Fruit fly (Drosophila melanogaster) whole organism, embryonic: Measurements from ENCODE around the gene lama.

ENCODE experiments used
- Antp ChIP-seq: fragments of 200-800 bp; sonication (Bioruptor generic); optimal IDR thresholded peaks from 3 replicates; lab custom pipeline; 2016; ENCODE audit warnings: missing biosample characterization, missing genetic modification characterization
- Blimp-1 ChIP-seq: fragments of 200-800 bp; sonication (Bioruptor generic); optimal IDR thresholded peaks from 3 replicates; lab custom pipeline; 2018; ENCODE audit warnings: missing biosample characterization, missing genetic modification characterization, mild to moderate bottlenecking, moderate library complexity, missing genetic modification reagents
- CG10147 ChIP-seq: fragments of 200-800 bp; sonication (Bioruptor generic); optimal IDR thresholded peaks from 2 replicates; lab custom pipeline; 2019; ENCODE audit warnings: missing biosample characterization, mild to moderate bottlenecking, missing genetic modification characterization, moderate library complexity
- CG10543 ChIP-seq: fragments of 200-800 bp; sonication (Bioruptor generic); optimal IDR thresholded peaks from 3 replicates; lab custom pipeline; 2017; ENCODE audit warnings: missing biosample characterization, mild to moderate bottlenecking, missing genetic modification characterization, moderate library complexity
- CG10979 ChIP-seq: fragments of 200-800 bp; sonication (Bioruptor generic); optimal IDR thresholded peaks from 2 replicates; lab custom pipeline; 2018; ENCODE audit warnings: missing biosample characterization, mild to moderate bottlenecking, missing genetic modification characterization, moderate library complexity
- CG12155 ChIP-seq: fragments of 200-800 bp; sonication (Bioruptor generic); optimal IDR thresholded peaks from 3 replicates; lab custom pipeline; 2016; ENCODE audit warnings: missing biosample characterization, missing genetic modification characterization
- CG12769 ChIP-seq: fragments of 200-800 bp; sonication (Bioruptor generic); optimal IDR thresholded peaks from 2 replicates; lab custom pipeline; 2019; ENCODE audit warnings: missing biosample characterization, mild to moderate bottlenecking, missing genetic modification characterization, moderate library complexity
- CG12942 ChIP-seq: fragments of 200-800 bp; sonication (Bioruptor generic); optimal IDR thresholded peaks from 3 replicates; lab custom pipeline; 2016; ENCODE audit warnings: missing biosample characterization, missing genetic modification characterization
- CG13287 ChIP-seq: fragments of 200-800 bp; sonication (Bioruptor generic); IDR thresholded peaks from 2 replicates; pipeline ENCODE4 v1.3.6; 2022; ENCODE audit warnings: missing biosample characterization, missing genetic modification characterization; ENCODE audit not compliant: partially characterized antibody
- CG13894 ChIP-seq: fragments of 200-800 bp; sonication (Bioruptor generic); optimal IDR thresholded peaks from 3 replicates; lab custom pipeline; 2018; ENCODE audit warnings: missing biosample characterization, mild to moderate bottlenecking, missing genetic modification characterization, moderate library complexity
- CG15514 ChIP-seq: fragments of 200-800 bp; sonication (Bioruptor generic); optimal IDR thresholded peaks from 3 replicates; lab custom pipeline; 2017; ENCODE audit warnings: missing biosample characterization, missing genetic modification characterization, mild to moderate bottlenecking, moderate library complexity, missing genetic modification reagents
- CG1603 ChIP-seq: fragments of 200-800 bp; sonication (Bioruptor generic); optimal IDR thresholded peaks from 2 replicates; lab custom pipeline; 2019; ENCODE audit warnings: missing biosample characterization, mild to moderate bottlenecking, missing genetic modification characterization, moderate library complexity
- CG16815 ChIP-seq: fragments of 200-800 bp; sonication (Bioruptor generic); optimal IDR thresholded peaks from 3 replicates; lab custom pipeline; 2017; ENCODE audit warnings: missing biosample characterization, mild to moderate bottlenecking, missing genetic modification characterization
- CG3065 ChIP-seq: fragments of 200-800 bp; sonication (Bioruptor generic); optimal IDR thresholded peaks from 2 replicates; lab custom pipeline; 2016; ENCODE audit warnings: missing biosample characterization, missing genetic modification characterization
- CG31365 ChIP-seq: fragments of 200-800 bp; sonication (Bioruptor generic); optimal IDR thresholded peaks from 2 replicates; lab custom pipeline; 2018; ENCODE audit warnings: missing biosample characterization, mild to moderate bottlenecking, missing genetic modification characterization
- CG31388 ChIP-seq: fragments of 200-800 bp; sonication (Bioruptor generic); optimal IDR thresholded peaks from 2 replicates; lab custom pipeline; 2016; ENCODE audit warnings: missing biosample characterization, missing genetic modification characterization
- CG3995 ChIP-seq: fragments of 200-800 bp; sonication (Bioruptor generic); optimal IDR thresholded peaks from 3 replicates; lab custom pipeline; 2016; ENCODE audit warnings: missing biosample characterization, missing genetic modification characterization
- CG4360 ChIP-seq: fragments of 200-800 bp; sonication (Bioruptor generic); IDR thresholded peaks from 2 replicates; pipeline ENCODE4 v1.3.6; 2022; ENCODE audit warnings: missing biosample characterization, missing genetic modification characterization
- CG4617 ChIP-seq: fragments of 200-800 bp; sonication (Bioruptor generic); optimal IDR thresholded peaks from 3 replicates; lab custom pipeline; 2016; ENCODE audit warnings: missing biosample characterization, missing genetic modification characterization, borderline replicate concordance
- CG4820 ChIP-seq: fragments of 200-800 bp; sonication (Bioruptor generic); optimal IDR thresholded peaks from 3 replicates; lab custom pipeline; 2016; ENCODE audit warnings: missing biosample characterization, missing genetic modification characterization
- CG7271 ChIP-seq: fragments of 200-800 bp; sonication (Bioruptor generic); optimal IDR thresholded peaks from 2 replicates; lab custom pipeline; 2018; ENCODE audit warnings: missing biosample characterization, mild to moderate bottlenecking, missing genetic modification characterization, moderate library complexity
- CG7357 ChIP-seq: fragments of 200-800 bp; sonication (Bioruptor generic); IDR thresholded peaks from 3 replicates; pipeline ENCODE4 v1.3.6; 2022; ENCODE audit warnings: missing biosample characterization, missing genetic modification characterization
- CG9876 ChIP-seq: fragments of 200-800 bp; sonication (Bioruptor generic); optimal IDR thresholded peaks from 2 replicates; lab custom pipeline; 2016; ENCODE audit warnings: missing biosample characterization, missing genetic modification characterization
- Chrac-16 ChIP-seq: fragments of 200-800 bp; sonication (Bioruptor generic); optimal IDR thresholded peaks from 3 replicates; lab custom pipeline; 2016; ENCODE audit warnings: missing biosample characterization, missing genetic modification characterization
- E2f2 ChIP-seq: fragments of 200-800 bp; sonication (Bioruptor generic); IDR thresholded peaks from 2 replicates; pipeline ENCODE4 v1.3.6; 2022; ENCODE audit warnings: missing biosample characterization, missing genetic modification characterization
- Eip74EF ChIP-seq, 2 experiments: fragments of 200-800 bp in 1 of 2; fragments of >200 bp in 1 of 2; sonication (Bioruptor generic) in 1 of 2; optimal IDR thresholded peaks; 2 replicates each; lab custom pipeline; 2017 to 2019; ENCODE audit warnings: missing biosample characterization in 2 of 2, missing genetic modification characterization in 2 of 2, mild to moderate bottlenecking in 1 of 2, moderate library complexity in 1 of 2
- HLH54F ChIP-seq: fragments of 200-800 bp; sonication (Bioruptor generic); optimal IDR thresholded peaks from 3 replicates; lab custom pipeline; 2016; ENCODE audit warnings: missing biosample characterization, missing genetic modification characterization
- Hr39 ChIP-seq: fragments of >200 bp; optimal IDR thresholded peaks from 2 replicates; lab custom pipeline; 2017
- Kr ChIP-seq: fragments of 200-800 bp; sonication (Bioruptor generic); optimal IDR thresholded peaks from 2 replicates; lab custom pipeline; 2017; ENCODE audit warnings: missing biosample characterization, mild to moderate bottlenecking, missing genetic modification characterization
- MTF-1 ChIP-seq: fragments of 200-800 bp; sonication (Bioruptor generic); optimal IDR thresholded peaks from 2 replicates; lab custom pipeline; 2018; ENCODE audit warnings: missing biosample characterization, mild to moderate bottlenecking, missing genetic modification characterization, borderline replicate concordance
- Mrtf ChIP-seq: fragments of 200-800 bp; sonication (Bioruptor generic); IDR thresholded peaks from 3 replicates; pipeline ENCODE4 v1.3.6; 2022; ENCODE audit warnings: missing biosample characterization, missing genetic modification characterization
- Opbp ChIP-seq: fragments of 200-800 bp; sonication (Bioruptor generic); IDR thresholded peaks from 3 replicates; pipeline ENCODE4 v1.3.6; 2022; ENCODE audit warnings: missing biosample characterization, missing genetic modification characterization; ENCODE audit not compliant: partially characterized antibody
- Side ChIP-seq: fragments of 200-800 bp; sonication (Bioruptor generic); optimal IDR thresholded peaks from 2 replicates; lab custom pipeline; 2016; ENCODE audit warnings: missing biosample characterization, missing genetic modification characterization
- Sry-β ChIP-seq: fragments of 200-800 bp; sonication (Bioruptor generic); optimal IDR thresholded peaks from 2 replicates; lab custom pipeline; 2018; ENCODE audit warnings: missing biosample characterization, mild to moderate bottlenecking, missing genetic modification characterization, moderate library complexity
- amos ChIP-seq: fragments of 200-800 bp; sonication (Bioruptor generic); IDR thresholded peaks from 2 replicates; pipeline ENCODE4 v1.3.6; 2022; ENCODE audit warnings: missing biosample characterization, missing genetic modification characterization; ENCODE audit not compliant: partially characterized antibody
- chif ChIP-seq, 2 experiments: fragments of 200-800 bp; sonication (Bioruptor generic); optimal IDR thresholded peaks; 3 replicates each; lab custom pipeline; 2016; ENCODE audit warnings: missing biosample characterization in 2 of 2, missing genetic modification characterization in 2 of 2
- chn ChIP-seq: fragments of 200-800 bp; sonication (Bioruptor generic); optimal IDR thresholded peaks from 2 replicates; lab custom pipeline; 2016; ENCODE audit warnings: missing biosample characterization, missing genetic modification characterization
- crc ChIP-seq: fragments of 200-800 bp; sonication (Bioruptor generic); optimal IDR thresholded peaks from 2 replicates; lab custom pipeline; 2016; ENCODE audit warnings: missing biosample characterization, missing genetic modification characterization
- dmrt99B ChIP-seq: fragments of 200-800 bp; sonication (Bioruptor generic); optimal IDR thresholded peaks from 2 replicates; lab custom pipeline; 2018; ENCODE audit warnings: missing biosample characterization, mild to moderate bottlenecking, missing genetic modification characterization, moderate library complexity
- exex ChIP-seq: fragments of 200-800 bp; sonication (Bioruptor generic); optimal IDR thresholded peaks from 4 replicates; lab custom pipeline; 2018; ENCODE audit warnings: missing biosample characterization, mild to moderate bottlenecking, missing genetic modification characterization, moderate library complexity
- grn ChIP-seq: fragments of 200-800 bp; sonication (Bioruptor generic); optimal IDR thresholded peaks from 3 replicates; lab custom pipeline; 2017; ENCODE audit warnings: missing biosample characterization, missing genetic modification characterization
- hkb ChIP-seq, 2 experiments: fragments of 200-800 bp in 1 of 2; fragments of >200 bp in 1 of 2; sonication (Bioruptor generic) in 1 of 2; IDR thresholded peaks in 1 of 2; optimal IDR thresholded peaks in 1 of 2; 2 replicates each; pipeline versions ENCODE4 v1.3.6 to Lab custom; 2017 to 2022; ENCODE audit warnings: missing biosample characterization in 1 of 2, missing genetic modification characterization in 1 of 2
- jing ChIP-seq: fragments of 200-800 bp; sonication (Bioruptor generic); optimal IDR thresholded peaks from 2 replicates; lab custom pipeline; 2018; ENCODE audit warnings: missing biosample characterization, mild to moderate bottlenecking, missing genetic modification characterization
- p53 ChIP-seq: fragments of 200-800 bp; sonication (Bioruptor generic); optimal IDR thresholded peaks from 2 replicates; lab custom pipeline; 2016; ENCODE audit warnings: missing biosample characterization, missing genetic modification characterization
- ro ChIP-seq: fragments of 200-800 bp; sonication (Bioruptor generic); IDR thresholded peaks from 2 replicates; pipeline ENCODE4 v1.3.6; 2022; ENCODE audit warnings: missing biosample characterization, missing genetic modification characterization
- sens-2 ChIP-seq: fragments of 200-800 bp; sonication (Bioruptor generic); IDR thresholded peaks from 2 replicates; pipeline ENCODE4 v1.3.6; 2022; ENCODE audit warnings: missing biosample characterization, missing genetic modification characterization
- so ChIP-seq: fragments of 200-800 bp; sonication (Bioruptor generic); IDR thresholded peaks from 3 replicates; pipeline ENCODE4 v1.3.6; 2022; ENCODE audit warnings: missing biosample characterization, missing genetic modification characterization
- tin ChIP-seq: fragments of 200-800 bp; sonication (Bioruptor generic); optimal IDR thresholded peaks from 3 replicates; lab custom pipeline; 2016; ENCODE audit warnings: missing biosample characterization, missing genetic modification characterization
- toy ChIP-seq: fragments of 200-800 bp; sonication (Bioruptor generic); IDR thresholded peaks from 2 replicates; pipeline ENCODE4 v1.3.6; 2022; ENCODE audit warnings: missing biosample characterization, missing genetic modification characterization
- yki ChIP-seq: fragments of >200 bp; optimal IDR thresholded peaks from 3 replicates; lab custom pipeline; 2018

lama gene

DNA sequence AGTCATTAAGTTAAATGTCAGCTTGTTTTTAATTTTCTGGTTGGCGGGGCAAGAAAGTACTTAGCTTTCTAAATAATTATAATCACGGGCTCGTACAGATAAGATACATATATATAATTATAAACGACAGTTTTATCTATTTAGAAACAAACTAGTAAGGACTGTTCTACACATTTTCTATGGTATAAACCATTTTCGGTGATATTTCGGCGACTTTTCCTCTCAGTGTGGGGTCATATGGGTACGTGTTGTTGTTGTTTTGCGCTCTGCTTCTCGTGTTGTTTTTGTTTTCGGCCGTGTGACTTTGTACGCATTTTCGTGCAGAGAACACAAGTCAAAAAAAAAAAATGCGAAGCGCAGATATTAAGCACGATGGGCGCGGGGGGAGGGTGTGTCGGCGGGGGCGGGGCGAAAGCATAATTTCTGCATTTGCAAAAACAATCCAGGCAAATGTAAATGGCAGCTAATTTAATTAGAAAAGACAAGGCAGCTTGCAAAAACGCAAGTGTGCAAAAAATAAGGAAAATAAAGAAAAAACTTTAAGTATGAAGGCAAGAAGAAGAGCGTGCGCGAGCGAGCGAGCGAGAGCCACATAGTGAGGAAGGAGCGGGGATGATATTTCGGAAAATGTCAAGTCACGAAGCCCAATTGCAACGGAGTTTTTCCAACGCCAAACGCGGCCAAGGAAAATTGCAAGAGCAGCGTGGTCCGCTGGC lies 9.6 kb upstream of the lama start (continued):
- TF ChIP-seq CG10979 (tag; lab: Kevin White, UChicago) (peak; percentile 10), chif (GFP tag; optimal IDR thresholded peaks at IDR 0.05; lab: Kevin White, UChicago) (no peak), HLH54F (GFP tag; lab: Kevin White, UChicago) (no peak), CG7271 (tag; lab: Kevin White, UChicago) (no peak), yki (lab: Kevin White, UChicago) (no peak), CG10147 (GFP tag; lab: Kevin White, UChicago) (no peak), CG31388 (GFP tag; lab: Kevin White, UChicago) (no peak), CG4820 (GFP tag; lab: Kevin White, UChicago) (no peak), CG16815 (GFP tag; lab: Kevin White, UChicago) (no peak), Mrtf (no peak), Chrac-16 (peak; percentile 20), CG13287 (GFP tag; lab: Robert Waterston, UW) (no peak), toy (no peak), CG12769 (tag; lab: Kevin White, UChicago) (no peak), Blimp-1 (GFP tag; lab: Kevin White, UChicago) (no peak), CG10543 (GFP tag; lab: Kevin White, UChicago) (no peak), CG12942 (GFP tag; lab: Kevin White, UChicago) (peak; percentile 55), Hr39 (lab: Kevin White, UChicago) (no peak), CG31365 (no peak), CG15514 (GFP tag; lab: Kevin White, UChicago) (no peak), crc (GFP tag; lab: Kevin White, UChicago) (no peak), Eip74EF (GFP tag; optimal IDR thresholded peaks at IDR 0.05; lab: Kevin White, UChicago) (peak in 1 of 2 experiments; percentile 7), CG7357 (GFP tag; lab: Robert Waterston, UW) (0 out of 3 replicates have a peak, but pooled peaks have one; percentile 12), Kr (GFP tag; lab: Kevin White, UChicago) (no peak), CG12155 (peak; percentile 38), MTF-1 (no peak), E2f2 (GFP tag; lab: Robert Waterston, UW) (peak; percentile 21; the same call in 1 of the 2 replicates), tin (GFP tag; lab: Kevin White, UChicago) (no peak), grn (no peak), CG4360 (peak; percentile 80), jing (GFP tag; lab: Kevin White, UChicago) (no peak), p53 (no peak), Opbp (GFP tag; lab: Robert Waterston, UW) (no peak), CG13894 (tag; lab: Kevin White, UChicago) (no peak), CG1603 (tag; lab: Kevin White, UChicago) (peak; percentile 19), amos (GFP tag; lab: Robert Waterston, UW) (no peak), ro (GFP tag; lab: Robert Waterston, UW) (no peak), Side (GFP tag; lab: Kevin White, UChicago) (no peak), dmrt99B (tag; lab: Kevin White, UChicago) (no peak), sens-2 (GFP tag; lab: Robert Waterston, UW) (no peak), CG3065 (GFP tag; lab: Kevin White, UChicago) (no peak), Antp (GFP tag; lab: Kevin White, UChicago) (no peak), Sry-β (GFP tag; lab: Kevin White, UChicago) (no peak), so (GFP tag; lab: Robert Waterston, UW) (no peak), CG4617 (GFP tag; lab: Kevin White, UChicago) (no peak), CG9876 (GFP tag; lab: Kevin White, UChicago) (no peak), CG3995 (GFP tag; lab: Kevin White, UChicago) (no peak), chn (no peak), hkb (optimal IDR thresholded peaks at IDR 0.05; lab: Kevin White, UChicago) (no peak), hkb (GFP tag; IDR thresholded peaks at IDR 0.05; lab: Robert Waterston, UW) (no peak), exex (no peak)
